Worm (Caenorhabditis elegans) whole organism, L4/young adult: ENCODE results near the gene casy-1.

Source experiments
- W03F9.2 ChIP-seq: fragments of 150-350 bp; optimal IDR thresholded peaks from 2 replicates; lab custom pipeline; 2014; ENCODE audit warnings: missing biosample characterization, missing genetic modification characterization
- dao-5 ChIP-seq: sonication (generic microtip); optimal IDR thresholded peaks from 2 replicates; lab custom pipeline; 2016; ENCODE audit warnings: missing genotype, missing genetic modification characterization, moderate library complexity, missing compliant biosample characterization

- no peak for TF ChIP-seq dao-5 (tag; lab: Kevin White, UChicago)
- TF ChIP-seq W03F9.2: no peak
Observed at ce11 chrII:5956583-5956982, at the start of gene casy-1.
